Fruit fly (Drosophila melanogaster) Kc167 (cell line): ENCODE measurements around the gene CG13962.

Experiments used
- Myc ChIP-seq: fragments of >200 bp; optimal IDR thresholded peaks from 2 replicates; lab custom pipeline; 2017; ENCODE audit warnings: missing external identifiers
- Sin3A ChIP-seq: fragments of >200 bp; optimal IDR thresholded peaks from 2 replicates; lab custom pipeline; 2018; ENCODE audit warnings: missing external identifiers
- h ChIP-seq: fragments of >200 bp; optimal IDR thresholded peaks from 3 replicates; lab custom pipeline; 2018; ENCODE audit warnings: missing external identifiers
- insv ChIP-seq: fragments of >200 bp; optimal IDR thresholded peaks from 3 replicates; lab custom pipeline; 2018; ENCODE audit warnings: missing external identifiers
- psq ChIP-seq: fragments of >200 bp; optimal IDR thresholded peaks from 2 replicates; lab custom pipeline; 2017; ENCODE audit warnings: missing external identifiers
- ttk ChIP-seq: sonication (Bioruptor generic); optimal IDR thresholded peaks from 2 replicates; lab custom pipeline; 2017; ENCODE audit warnings: missing external identifiers

CG13962 gene

DNA sequence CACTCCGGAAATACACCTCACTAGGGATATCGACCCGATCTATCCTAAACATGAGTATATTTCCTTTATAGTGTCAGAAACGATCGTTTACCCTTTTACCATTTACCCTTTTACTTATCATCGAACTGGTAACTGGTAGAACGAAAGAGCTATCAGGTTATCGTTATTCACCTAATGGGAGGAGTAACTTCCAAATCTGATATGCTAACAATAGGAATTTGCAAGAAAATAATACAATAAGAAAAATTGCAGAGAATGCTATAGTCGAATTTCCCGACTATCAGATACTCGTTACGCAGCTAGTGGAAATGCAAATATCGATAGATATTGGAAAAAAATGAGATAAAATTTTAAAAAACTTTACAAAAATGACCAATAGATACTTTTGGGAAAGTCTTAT, 40.1 kb downstream of the CG13962 start:
- TF ChIP-seq insv (lab: Kevin White, UChicago), result no peak
- TF ChIP-seq psq (lab: Kevin White, UChicago), result no peak
- TF ChIP-seq ttk (lab: Kevin White, UChicago), result no peak
- no peak for TF ChIP-seq h (lab: Kevin White, UChicago)
- no peak for TF ChIP-seq Sin3A (lab: Kevin White, UChicago)
- TF ChIP-seq Myc, result no peak

DNA sequence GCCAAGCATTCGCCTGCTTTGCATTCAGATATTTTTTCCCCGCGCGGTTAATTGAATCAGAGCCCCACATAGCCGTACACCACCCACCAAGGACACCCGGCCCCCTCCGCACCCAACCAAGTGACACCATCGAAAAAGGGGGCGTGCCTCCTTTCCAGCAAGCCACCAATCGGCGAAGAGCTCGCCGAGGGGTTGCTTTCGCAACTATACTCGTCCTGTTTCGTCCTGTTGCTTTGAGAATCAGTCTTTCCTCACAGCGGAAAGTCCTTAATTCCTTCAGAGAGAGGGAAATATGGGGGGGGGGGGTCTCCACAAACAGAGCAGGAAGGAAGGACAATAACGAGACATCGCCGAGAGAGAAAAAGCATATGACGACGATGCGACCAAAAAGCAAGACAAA, 44.6 kb downstream of the CG13962 start:
- no peak for TF ChIP-seq h (lab: Kevin White, UChicago)
- no peak for TF ChIP-seq Myc
- TF ChIP-seq ttk (lab: Kevin White, UChicago), result no peak
- TF ChIP-seq Sin3A (lab: Kevin White, UChicago), result no peak
- no peak for TF ChIP-seq insv (lab: Kevin White, UChicago)
- TF ChIP-seq psq (lab: Kevin White, UChicago), result no peak

DNA sequence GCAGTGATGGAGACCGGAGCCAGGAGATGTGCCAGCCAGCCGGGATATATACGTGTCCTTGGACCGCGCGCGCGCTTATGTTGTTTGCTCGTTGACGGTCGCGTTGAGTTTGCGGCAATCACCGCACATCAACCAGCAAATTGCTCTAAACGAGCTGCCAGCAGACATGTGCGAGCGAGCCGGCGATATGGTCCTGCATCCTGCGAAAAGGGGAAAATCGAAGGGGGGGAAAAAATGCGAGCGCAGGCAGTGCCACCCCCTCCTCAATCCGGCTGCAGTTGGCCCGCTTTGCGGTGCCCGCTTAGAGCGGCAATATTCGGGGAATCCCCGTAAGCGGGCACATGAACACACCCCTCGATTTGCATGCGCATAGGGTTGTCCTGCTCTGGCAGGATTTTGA, 45.4 kb downstream of the CG13962 start, which contains the start of gene bsh:
Gene bsh (minus strand): TSS at position 101 of the 400 bp plus-strand sequence.
- TF ChIP-seq ttk (lab: Kevin White, UChicago) (no peak), Myc (no peak), Sin3A (lab: Kevin White, UChicago) (no peak), psq (lab: Kevin White, UChicago) (no peak), h (lab: Kevin White, UChicago) (no peak), insv (lab: Kevin White, UChicago) (no peak)

DNA sequence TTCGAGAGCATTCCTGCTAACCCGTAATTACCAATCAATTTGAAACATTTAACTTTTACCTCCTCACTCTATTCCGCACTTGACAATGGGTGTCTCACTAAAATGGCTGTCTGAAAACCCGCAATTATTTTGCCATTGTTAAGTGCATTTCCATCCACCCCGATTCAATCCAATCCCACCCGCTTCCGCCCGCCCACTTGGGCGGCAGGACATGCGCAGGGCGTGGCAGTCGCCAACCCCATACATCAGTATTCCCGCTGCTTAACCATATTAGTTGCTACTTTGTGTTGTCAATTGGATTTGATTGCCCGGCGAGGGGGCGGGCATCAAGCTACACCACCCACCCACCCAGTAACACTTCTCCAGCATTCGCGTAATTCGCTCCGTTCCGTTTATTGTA, 48.9 kb downstream of the CG13962 start:
- no peak for TF ChIP-seq Myc
- no peak for TF ChIP-seq h (lab: Kevin White, UChicago)
- no peak for TF ChIP-seq psq (lab: Kevin White, UChicago)
- no peak for TF ChIP-seq ttk (lab: Kevin White, UChicago)
- TF ChIP-seq Sin3A (lab: Kevin White, UChicago), result no peak

DNA sequence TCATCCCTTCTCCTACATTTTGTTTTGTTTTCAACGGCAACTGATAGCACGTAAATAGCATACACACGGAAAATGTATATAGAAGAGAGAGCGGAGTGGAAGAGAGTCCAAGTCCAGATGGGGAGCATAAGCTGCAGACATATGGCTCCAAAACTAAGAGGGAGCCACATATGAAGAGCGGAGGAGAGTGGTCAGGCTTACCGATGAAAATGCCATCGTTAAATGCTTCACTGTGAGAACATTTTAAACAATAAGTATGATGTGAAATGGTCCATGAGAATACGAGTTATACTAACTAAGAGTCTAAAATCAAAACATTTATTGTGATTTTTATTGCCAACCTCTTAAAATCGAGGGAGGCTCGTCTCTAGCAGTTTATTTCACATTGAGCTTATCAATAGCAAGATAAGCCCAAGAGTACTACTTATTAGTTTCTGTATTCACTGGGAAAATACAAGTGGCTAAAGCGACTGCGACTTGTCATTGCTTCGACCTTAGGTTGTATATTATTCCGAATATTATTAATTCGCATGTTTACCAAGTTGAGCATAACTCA, 49.7 kb downstream of the CG13962 start:
- TF ChIP-seq Sin3A (lab: Kevin White, UChicago) (no peak), ttk (lab: Kevin White, UChicago) (no peak), Myc (no peak), h (lab: Kevin White, UChicago) (no peak), psq (lab: Kevin White, UChicago) (no peak), insv (lab: Kevin White, UChicago) (no peak)

DNA sequence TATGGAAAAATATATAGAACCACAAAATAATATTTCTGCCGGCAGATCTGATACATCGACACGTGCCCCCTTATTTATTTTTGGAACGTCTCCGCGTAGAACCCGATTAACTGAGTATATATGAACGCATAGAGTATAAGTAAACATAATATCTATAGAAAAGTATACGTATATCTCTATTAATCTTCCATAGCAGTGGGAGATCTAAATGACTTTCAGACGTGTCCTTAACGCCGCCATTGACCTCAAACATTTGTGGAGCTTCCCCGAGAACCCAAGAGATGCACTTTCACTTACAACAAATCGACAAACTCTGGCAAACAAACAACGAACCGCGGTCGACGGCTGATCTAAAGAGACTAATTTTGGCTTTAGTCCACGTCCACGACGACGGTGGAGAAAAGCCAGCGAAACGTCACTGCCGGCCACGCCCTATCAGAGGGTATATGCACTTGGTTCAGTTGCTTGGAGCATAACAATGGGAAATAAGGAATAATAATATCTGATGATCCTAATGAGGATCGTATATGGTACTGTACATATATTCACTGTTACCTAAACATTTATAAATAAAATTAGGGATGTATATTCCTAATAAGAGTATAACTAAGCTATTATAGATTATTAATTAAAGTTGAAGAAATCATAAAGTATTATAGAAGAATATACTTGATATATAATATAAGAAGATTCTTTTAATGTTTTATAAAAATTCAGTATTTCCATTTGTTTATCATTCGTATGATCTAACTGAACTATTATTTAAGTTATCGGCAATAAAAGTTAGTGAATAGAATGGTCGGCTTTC, 50.4 kb downstream of the CG13962 start, which contains the start of gene fbp:
Gene fbp (minus strand): TSS at position 364 of the 808 bp plus-strand sequence.
- no peak for TF ChIP-seq h (lab: Kevin White, UChicago)
- TF ChIP-seq ttk (lab: Kevin White, UChicago), result no peak
- TF ChIP-seq insv (lab: Kevin White, UChicago), result no peak
- TF ChIP-seq Sin3A (lab: Kevin White, UChicago), result no peak
- no peak for TF ChIP-seq Myc
- TF ChIP-seq psq (lab: Kevin White, UChicago), result no peak
